Fruit fly (Drosophila melanogaster): ENCODE measurements around the gene Polr1C.

- TF ChIP-seq CG3919 (GFP tag; optimal IDR thresholded peaks at IDR 0.05) (no peak), OdsH (GFP tag; optimal IDR thresholded peaks at IDR 0.05) (no peak), CG9139 (GFP tag; optimal IDR thresholded peaks at IDR 0.05) (no peak), CG10669 (GFP tag; optimal IDR thresholded peaks at IDR 0.05) (no peak), CG6854 (GFP tag; optimal IDR thresholded peaks at IDR 0.05) (no peak)
Observed at dm6 chr2L:4955094-4955823, 13.5 kb upstream of the Polr1C start, which contains the start of the genes Jon25Bi and Marcal1.
